ENCODE assay signal across 5 worm cellular contexts in the genomic region with DNA sequence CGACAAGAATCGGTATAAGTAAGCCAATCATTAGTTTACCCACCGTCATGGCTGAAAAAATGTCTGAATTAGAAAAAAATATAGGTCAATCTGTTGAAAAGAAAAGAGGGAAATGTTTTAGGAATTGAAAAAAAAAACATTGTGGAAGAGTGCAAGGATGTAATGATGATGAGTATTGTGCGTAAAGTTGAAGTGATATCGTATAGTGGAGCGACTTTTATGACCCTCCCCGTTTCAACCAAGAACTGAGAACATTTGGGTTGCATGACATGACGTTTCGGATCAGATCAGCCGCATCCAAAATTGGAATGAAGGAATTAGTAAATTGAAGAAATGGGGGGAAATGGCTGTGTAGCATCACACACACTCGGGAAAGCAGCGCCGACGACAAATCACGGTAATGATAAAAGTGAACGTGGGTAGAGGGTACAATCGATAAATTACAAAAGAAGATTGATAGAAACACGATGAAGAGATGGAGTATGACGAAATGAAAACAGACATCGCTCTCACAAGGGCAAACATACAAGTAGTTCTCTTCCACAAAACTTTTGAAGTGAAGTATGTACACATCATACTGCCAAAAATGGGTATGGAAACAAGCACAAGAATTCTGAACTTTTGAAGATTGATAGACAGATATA.
TF ChIP-seq lines count a peak whose summit lies in the region.

A gene (minus strand): TSS at position 51 of the 644 bp plus-strand sequence.

TF ChIP-seq in whole organism, L1 larva, 84 proteins besides CTCF, POLR2A, EP300 and RAD21 (continues in another document):
- TF ChIP-seq lin-15B (tag; optimal IDR thresholded peaks at IDR 0.05; lab: Kevin White, UChicago) = no peak
- TF ChIP-seq F16B12.6 (tag; optimal IDR thresholded peaks at IDR 0.05; lab: Kevin White, UChicago) = no peak
- peak; percentile 30 for TF ChIP-seq nhr-85 (tag; lab: Kevin White, UChicago)
- peak in 1 of 2 experiments; percentile 26 for TF ChIP-seq lsy-2 (tag; optimal IDR thresholded peaks at IDR 0.05; lab: Kevin White, UChicago)
- TF ChIP-seq nhr-71 (tag; optimal IDR thresholded peaks at IDR 0.05; lab: Kevin White, UChicago) = no peak
- TF ChIP-seq nhr-19 (GFP tag; conservative IDR thresholded peaks at IDR 0.05; lab: Robert Waterston, UW) = no peak
- peak in 1 of 6 experiments; percentile 58 for TF ChIP-seq elt-3 (tag; optimal IDR thresholded peaks at IDR 0.05; lab: Kevin White, UChicago)
- no peak for TF ChIP-seq nhr-90 (tag; optimal IDR thresholded peaks at IDR 0.05; lab: Kevin White, UChicago; ENCODE audit: poor library complexity)
- peak in 1 of 2 experiments; percentile 22 for TF ChIP-seq lin-35 (GFP tag; optimal IDR thresholded peaks at IDR 0.05; lab: Kevin White, UChicago)
- TF ChIP-seq nhr-20 (tag; optimal IDR thresholded peaks at IDR 0.05; lab: Kevin White, UChicago) = peak; percentile 21
- no peak for TF ChIP-seq pax-3 (tag; optimal IDR thresholded peaks at IDR 0.05; lab: Kevin White, UChicago)
- no peak for TF ChIP-seq efl-1 (optimal IDR thresholded peaks at IDR 0.05; lab: Kevin White, UChicago)
- peak in 1 of 2 experiments; percentile 43 for TF ChIP-seq efl-1 (GFP tag; optimal IDR thresholded peaks at IDR 0.05 in 1 of 2; lab: Kevin White, UChicago)
- TF ChIP-seq tlp-1 (tag; optimal IDR thresholded peaks at IDR 0.05; lab: Kevin White, UChicago) = no peak
- no peak for TF ChIP-seq ama-1 (optimal IDR thresholded peaks at IDR 0.05; lab: Kevin White, UChicago)
- no peak for TF ChIP-seq ceh-88 (GFP tag; IDR thresholded peaks at IDR 0.05; lab: Robert Waterston, UW)
- TF ChIP-seq egl-27 (tag; optimal IDR thresholded peaks at IDR 0.05; lab: Kevin White, UChicago) = no peak

TF ChIP-seq in whole organism, L2 larva, 48 proteins besides CTCF, POLR2A, EP300 and RAD21 (continues in another document):
- no peak for TF ChIP-seq R02D3.7 (tag; optimal IDR thresholded peaks at IDR 0.05; lab: Kevin White, UChicago)
- TF ChIP-seq nhr-21 (tag; optimal IDR thresholded peaks at IDR 0.05; lab: Kevin White, UChicago) = peak; percentile 21
- TF ChIP-seq peb-1 (tag; optimal IDR thresholded peaks at IDR 0.05; lab: Kevin White, UChicago) = no peak
- TF ChIP-seq C34F6.9 (tag; optimal IDR thresholded peaks at IDR 0.05; lab: Kevin White, UChicago) = no peak
- no peak for TF ChIP-seq skn-1 (tag; optimal IDR thresholded peaks at IDR 0.05; lab: Kevin White, UChicago)
- no peak for TF ChIP-seq mdl-1 (tag; optimal IDR thresholded peaks at IDR 0.05; lab: Kevin White, UChicago)
- peak; percentile 9 for TF ChIP-seq ama-1 (optimal IDR thresholded peaks at IDR 0.05; lab: Kevin White, UChicago)
- no peak for TF ChIP-seq nhr-25 (tag; optimal IDR thresholded peaks at IDR 0.05; lab: Kevin White, UChicago)
- no peak for TF ChIP-seq F13H6.1 (tag; optimal IDR thresholded peaks at IDR 0.05; lab: Kevin White, UChicago)
- peak; percentile 53 for TF ChIP-seq sma-9 (GFP tag; optimal IDR thresholded peaks at IDR 0.05; lab: Kevin White, UChicago)
- TF ChIP-seq sma-9 (tag; optimal IDR thresholded peaks at IDR 0.05; lab: Kevin White, UChicago) = no peak
- no peak for TF ChIP-seq gmeb-1 (tag; optimal IDR thresholded peaks at IDR 0.05; lab: Kevin White, UChicago)
- TF ChIP-seq unc-55 (GFP tag; optimal IDR thresholded peaks at IDR 0.05; lab: Kevin White, UChicago) = no peak
- no peak for TF ChIP-seq lin-39 (tag; optimal IDR thresholded peaks at IDR 0.05; lab: Kevin White, UChicago)
- no peak for TF ChIP-seq Y55F3AM.14 (GFP tag; optimal IDR thresholded peaks at IDR 0.05; lab: Kevin White, UChicago)
- peak; percentile 7 for TF ChIP-seq fos-1 (tag; optimal IDR thresholded peaks at IDR 0.05; lab: Kevin White, UChicago)
- TF ChIP-seq lin-11 (tag; optimal IDR thresholded peaks at IDR 0.05; lab: Kevin White, UChicago) = no peak
- TF ChIP-seq dmd-4 (tag; optimal IDR thresholded peaks at IDR 0.05; lab: Kevin White, UChicago) = no peak

TF ChIP-seq in whole organism, L3 larva, 47 proteins besides CTCF, POLR2A, EP300 and RAD21 (continues in another document):
- TF ChIP-seq aly-2 (tag; optimal IDR thresholded peaks at IDR 0.05; lab: Kevin White, UChicago) (no peak), elt-2 (tag; optimal IDR thresholded peaks at IDR 0.05; lab: Kevin White, UChicago) (no peak), nhr-11 (tag; optimal IDR thresholded peaks at IDR 0.05; lab: Kevin White, UChicago) (no peak), unc-39 (tag; optimal IDR thresholded peaks at IDR 0.05; lab: Kevin White, UChicago) (no peak), nfya-1 (tag; optimal IDR thresholded peaks at IDR 0.05; lab: Kevin White, UChicago; ENCODE audit: insufficient read depth) (peak; percentile 28), nhr-237 (tag; optimal IDR thresholded peaks at IDR 0.05; lab: Kevin White, UChicago) (no peak), egl-27 (tag; optimal IDR thresholded peaks at IDR 0.05; lab: Kevin White, UChicago) (no peak), sea-2 (GFP tag; optimal IDR thresholded peaks at IDR 0.05; lab: Kevin White, UChicago) (no peak), pqm-1 (tag; optimal IDR thresholded peaks at IDR 0.05; lab: Kevin White, UChicago) (no peak), nhr-12 (tag; optimal IDR thresholded peaks at IDR 0.05; lab: Kevin White, UChicago) (no peak), fos-1 (tag; optimal IDR thresholded peaks at IDR 0.05; lab: Kevin White, UChicago) (no peak), mml-1 (tag; optimal IDR thresholded peaks at IDR 0.05; lab: Kevin White, UChicago) (no peak), nhr-25 (tag; optimal IDR thresholded peaks at IDR 0.05; lab: Kevin White, UChicago) (peak; percentile 43), hmg-11 (tag; optimal IDR thresholded peaks at IDR 0.05; lab: Kevin White, UChicago) (no peak), R02D3.7 (tag; optimal IDR thresholded peaks at IDR 0.05; lab: Kevin White, UChicago) (no peak), nhr-67 (tag; optimal IDR thresholded peaks at IDR 0.05; lab: Kevin White, UChicago) (no peak), tbx-2 (tag; optimal IDR thresholded peaks at IDR 0.05; lab: Kevin White, UChicago) (no peak), nhr-23 (tag; optimal IDR thresholded peaks at IDR 0.05; lab: Kevin White, UChicago) (peak; percentile 48), pha-4 (tag; optimal IDR thresholded peaks at IDR 0.05; lab: Kevin White, UChicago) (peak; percentile 46)

TF ChIP-seq in whole organism, L4 larva, 104 proteins besides CTCF, POLR2A, EP300 and RAD21 (continues in another document):
- peak; percentile 14 for TF ChIP-seq mxl-3 (GFP tag; optimal IDR thresholded peaks at IDR 0.05; lab: Kevin White, UChicago)
- TF ChIP-seq mdt-29 (GFP tag; IDR thresholded peaks at IDR 0.05; lab: Robert Waterston, UW) = no peak
- no peak for TF ChIP-seq fos-1 (tag; optimal IDR thresholded peaks at IDR 0.05; lab: Kevin White, UChicago)
- TF ChIP-seq dmd-6 (GFP tag; IDR thresholded peaks at IDR 0.05; lab: Robert Waterston, UW) = peak; percentile 19; the same call in 1 of the 2 replicates
- TF ChIP-seq nhr-77 (tag; optimal IDR thresholded peaks at IDR 0.05; lab: Kevin White, UChicago) = no peak
- TF ChIP-seq hmg-1.1 (GFP tag; IDR thresholded peaks at IDR 0.05; lab: Robert Waterston, UW) = 0 out of 2 replicates have a peak, but pooled peaks have one; percentile 17
- no peak for TF ChIP-seq set-16 (GFP tag; IDR thresholded peaks at IDR 0.05; lab: Robert Waterston, UW)
- no peak for TF ChIP-seq gei-8 (GFP tag; optimal IDR thresholded peaks at IDR 0.05; lab: Kevin White, UChicago)
- peak; percentile 70 for TF ChIP-seq nhr-28 (tag; optimal IDR thresholded peaks at IDR 0.05; lab: Kevin White, UChicago)
- no peak for TF ChIP-seq arid-1 (GFP tag; conservative IDR thresholded peaks at IDR 0.05; lab: Robert Waterston, UW)
- TF ChIP-seq nhr-237 (tag; optimal IDR thresholded peaks at IDR 0.05; lab: Kevin White, UChicago) = no peak
- TF ChIP-seq nhr-25 (tag; optimal IDR thresholded peaks at IDR 0.05; lab: Kevin White, UChicago; ENCODE audit: borderline replicate concordance, insufficient read depth) = peak; percentile 16
- TF ChIP-seq ceh-62 (tag; optimal IDR thresholded peaks at IDR 0.05; lab: Kevin White, UChicago) = no peak
- no peak for TF ChIP-seq ceh-82 (tag; optimal IDR thresholded peaks at IDR 0.05; lab: Kevin White, UChicago)
- no peak for TF ChIP-seq tra-1 (GFP tag; IDR thresholded peaks at IDR 0.05; lab: Robert Waterston, UW)
- peak; percentile 23 for TF ChIP-seq hlh-30 (tag; optimal IDR thresholded peaks at IDR 0.05; lab: Kevin White, UChicago; ENCODE audit: insufficient read depth)
- no peak for TF ChIP-seq daf-16 (GFP tag; optimal IDR thresholded peaks at IDR 0.05; lab: Kevin White, UChicago)
- peak; percentile 2 for TF ChIP-seq daf-16 (tag; optimal IDR thresholded peaks at IDR 0.05; lab: Kevin White, UChicago)
- TF ChIP-seq nhr-42 (GFP tag; IDR thresholded peaks at IDR 0.05; lab: Robert Waterston, UW) = no peak

TF ChIP-seq in whole organism, young adult, 124 proteins besides CTCF, POLR2A, EP300 and RAD21:
- no peak for TF ChIP-seq cebp-1 (GFP tag; IDR thresholded peaks at IDR 0.05; lab: Robert Waterston, UW)
- peak; percentile 57 for TF ChIP-seq cebp-1 (tag; optimal IDR thresholded peaks at IDR 0.05; lab: Kevin White, UChicago)
- no peak for TF ChIP-seq sdz-38 (tag; optimal IDR thresholded peaks at IDR 0.05; lab: Kevin White, UChicago)
